Worm (Caenorhabditis elegans): Measurements from ENCODE around the gene F26C11.4.

F26C11.4 gene

ce11 chrII:9954885-9955284, 38.8 kb upstream of the F26C11.4 start, which contains the start of gene egl-43:
Gene egl-43 (plus strand): TSS chrII:9955185.
- TF ChIP-seq unc-130 (GFP tag; optimal IDR thresholded peaks at IDR 0.05): no peak
- no peak for TF ChIP-seq lin-39 (tag; optimal IDR thresholded peaks at IDR 0.05)
- TF ChIP-seq lin-1 (GFP tag; IDR thresholded peaks at IDR 0.05): no peak
- TF ChIP-seq zfp-2 (tag; optimal IDR thresholded peaks at IDR 0.05): no peak
- TF ChIP-seq daf-16 (GFP tag; optimal IDR thresholded peaks at IDR 0.05): no peak
- TF ChIP-seq daf-16 (tag; optimal IDR thresholded peaks at IDR 0.05): no peak
- TF ChIP-seq zip-2 (tag; optimal IDR thresholded peaks at IDR 0.05): no peak

DNA sequence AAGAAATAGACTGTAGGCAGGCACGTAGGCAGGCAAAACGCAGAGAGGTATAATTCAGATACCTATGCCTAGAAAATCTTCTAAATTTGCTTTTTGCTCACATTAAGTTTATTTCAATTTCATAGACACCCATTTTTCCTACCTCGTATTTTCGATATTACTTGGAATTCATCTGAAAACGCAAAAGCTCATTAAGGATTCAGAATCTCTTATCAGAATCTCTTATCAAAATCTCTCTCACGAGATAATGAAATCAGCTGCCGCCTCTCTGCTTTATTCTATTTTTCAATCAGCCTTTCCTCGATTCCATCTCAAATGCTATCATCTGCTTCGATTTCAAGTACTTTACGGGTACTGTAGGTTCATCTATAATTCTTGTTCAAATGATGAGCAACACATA, 35.8 kb upstream of the F26C11.4 start:
- no peak for TF ChIP-seq nhr-237 (tag; optimal IDR thresholded peaks at IDR 0.05)
- peak; percentile 83 for TF ChIP-seq aha-1 (tag)
- TF ChIP-seq dmd-9 (GFP tag; IDR thresholded peaks at IDR 0.05): no peak

DNA sequence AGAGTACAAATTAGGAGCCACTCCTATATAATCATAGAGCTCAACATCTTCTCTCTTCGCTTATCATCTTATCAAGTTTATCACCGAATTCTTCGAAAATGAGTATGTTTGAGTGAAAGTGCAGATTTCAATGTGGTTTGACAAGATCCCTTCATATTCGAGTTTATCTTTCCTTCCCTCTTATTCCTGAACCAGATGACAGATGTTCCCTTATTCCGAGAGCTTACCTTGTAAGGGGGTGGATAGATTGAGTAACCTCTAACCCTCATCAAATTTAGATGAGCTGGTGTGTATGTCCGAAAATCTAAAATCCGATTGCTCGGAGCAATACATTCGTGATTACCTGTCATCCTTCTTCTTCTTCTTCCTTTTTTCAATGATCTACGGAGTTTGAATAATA, 32.6 kb upstream of the F26C11.4 start:
- no peak for TF ChIP-seq zfp-2 (tag; optimal IDR thresholded peaks at IDR 0.05)
- TF ChIP-seq nhr-237 (tag; optimal IDR thresholded peaks at IDR 0.05): no peak
- TF ChIP-seq vab-7 (GFP tag; IDR thresholded peaks at IDR 0.05): no peak
- TF ChIP-seq lim-7 (GFP tag; IDR thresholded peaks at IDR 0.05): no peak
- TF ChIP-seq unc-62 (GFP tag; optimal IDR thresholded peaks at IDR 0.05 in 1 of 2): peak in 1 of 2 experiments; percentile 93
- no peak for TF ChIP-seq unc-62 (tag; optimal IDR thresholded peaks at IDR 0.05)
- TF ChIP-seq aha-1 (tag): peak; percentile 9
- no peak for TF ChIP-seq F49E8.2 (tag; optimal IDR thresholded peaks at IDR 0.05; ENCODE audit: borderline replicate concordance)

DNA sequence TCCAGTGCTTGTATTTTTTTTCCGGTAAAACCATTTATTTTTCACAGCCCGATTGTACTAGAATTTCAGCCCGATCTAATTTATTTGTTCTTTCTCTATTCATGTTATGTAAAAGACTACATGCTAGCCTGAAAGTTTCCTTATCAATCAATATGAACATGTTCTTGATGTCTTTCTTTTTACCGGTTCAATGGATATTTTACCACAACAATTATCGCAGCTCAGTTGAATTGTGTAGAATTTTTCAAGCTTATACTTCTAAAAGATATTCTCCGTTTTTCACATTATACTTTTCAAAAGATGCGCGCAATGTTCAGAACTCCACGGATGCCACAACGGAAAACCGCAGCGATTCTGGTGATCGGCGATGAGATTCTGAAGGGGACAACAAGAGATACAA, 27.8 kb upstream of the F26C11.4 start, which contains the start of gene flad-1:
Gene flad-1, plus strand, starts transcription at position 301 of the 400 bp plus-strand sequence.
- TF ChIP-seq aly-2 (tag; optimal IDR thresholded peaks at IDR 0.05) (no peak), attf-4 (tag; optimal IDR thresholded peaks at IDR 0.05) (no peak), T26A8.4 (GFP tag; IDR thresholded peaks at IDR 0.05) (no peak), snpc-4 (tag; optimal IDR thresholded peaks at IDR 0.05) (no peak), sdz-12 (GFP tag; optimal IDR thresholded peaks at IDR 0.05) (no peak), hlh-11 (tag; optimal IDR thresholded peaks at IDR 0.05) (no peak), ceh-32 (tag; optimal IDR thresholded peaks at IDR 0.05; ENCODE audit: poor library complexity) (no peak), D1046.2 (GFP tag; IDR thresholded peaks at IDR 0.05) (no peak), spr-3 (GFP tag; optimal IDR thresholded peaks at IDR 0.05) (no peak), mdl-1 (tag; optimal IDR thresholded peaks at IDR 0.05) (no peak), lin-15B (tag; optimal IDR thresholded peaks at IDR 0.05) (no peak), zfp-3 (GFP tag; conservative IDR thresholded peaks at IDR 0.05) (no peak), lin-38 (GFP tag; IDR thresholded peaks at IDR 0.05) (no peak; the same call in none of the 2 replicates), mxl-3 (GFP tag; optimal IDR thresholded peaks at IDR 0.05) (no peak), lin-29 (GFP tag; IDR thresholded peaks at IDR 0.05) (no peak), nhr-10 (tag; optimal IDR thresholded peaks at IDR 0.05) (no peak)

DNA sequence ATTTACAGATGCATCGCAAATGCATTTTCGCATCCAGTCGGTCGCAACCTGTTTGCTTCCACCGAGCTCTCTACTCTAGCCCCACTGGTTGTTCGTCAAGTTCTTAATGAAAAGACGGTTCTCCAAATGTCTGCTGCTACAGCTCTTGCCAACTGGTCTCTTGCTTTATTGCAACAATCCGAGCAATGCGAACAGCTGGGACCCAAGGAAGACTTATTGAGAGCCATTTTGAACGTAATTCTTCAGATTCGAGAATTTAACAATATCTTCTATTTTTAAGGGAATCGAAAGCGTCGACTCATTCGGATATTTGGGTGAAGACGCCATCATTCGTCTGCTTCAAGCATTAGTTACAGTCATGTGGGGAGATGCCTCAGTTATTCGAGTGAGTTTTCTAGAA, 27.2 kb upstream of the F26C11.4 start:
- no peak for TF ChIP-seq aly-2 (tag; optimal IDR thresholded peaks at IDR 0.05)
- TF ChIP-seq unc-62 (GFP tag; optimal IDR thresholded peaks at IDR 0.05 in 1 of 2): peak in 1 of 2 experiments; percentile 91
- no peak for TF ChIP-seq unc-62 (tag; optimal IDR thresholded peaks at IDR 0.05)

ce11 chrII:9940430-9940829, 24.4 kb upstream of the F26C11.4 start, which contains the start of gene ufd-3:
Gene ufd-3 (plus strand): TSS chrII:9940753.
- TF ChIP-seq duxl-1 (tag; optimal IDR thresholded peaks at IDR 0.05; ENCODE audit: poor library complexity) (peak; percentile 6), ZK546.5 (tag; optimal IDR thresholded peaks at IDR 0.05) (no peak), unc-130 (GFP tag; optimal IDR thresholded peaks at IDR 0.05) (peak; percentile 91), lin-15B (tag; optimal IDR thresholded peaks at IDR 0.05) (peak; percentile 5), php-3 (GFP tag; IDR thresholded peaks at IDR 0.05) (no peak), dmd-8 (GFP tag; IDR thresholded peaks at IDR 0.05) (no peak), nhr-28 (tag; optimal IDR thresholded peaks at IDR 0.05) (peak; percentile 51), ZK337.2 (GFP tag; IDR thresholded peaks at IDR 0.05) (peak; percentile 77; the same call in 1 of the 2 replicates), mep-1 (tag; optimal IDR thresholded peaks at IDR 0.05) (peak; percentile 82), F37D6.2 (tag; optimal IDR thresholded peaks at IDR 0.05) (peak; percentile 55), hif-1 (tag; optimal IDR thresholded peaks at IDR 0.05) (peak in 1 of 2 experiments; percentile 92), arid-1 (GFP tag; conservative IDR thresholded peaks at IDR 0.05) (0 out of 2 replicates have a peak, but pooled peaks have one; percentile 15), tag-97 (GFP tag; IDR thresholded peaks at IDR 0.05) (no peak), mxl-2 (GFP tag; conservative IDR thresholded peaks at IDR 0.05) (no peak), zag-1 (tag; optimal IDR thresholded peaks at IDR 0.05) (no peak), aha-1 (tag) (peak; percentile 98)
